Fruit fly (Drosophila melanogaster) whole organism, embryonic: Measurements from ENCODE around the gene CG46307.

ENCODE experiments used
- CG11085 ChIP-seq: fragments of 200-800 bp; sonication (Bioruptor generic); IDR thresholded peaks from 2 replicates; pipeline ENCODE4 v1.3.6; 2022; ENCODE audit warnings: missing biosample characterization, missing genetic modification characterization
- CG11695 ChIP-seq: fragments of 200-800 bp; sonication (Bioruptor generic); IDR thresholded peaks from 3 replicates; pipeline ENCODE4 v1.3.6; 2022; ENCODE audit warnings: missing biosample characterization, missing genetic modification characterization
- CG13424 ChIP-seq: fragments of 200-800 bp; sonication (Bioruptor generic); optimal IDR thresholded peaks from 2 replicates; lab custom pipeline; 2019; ENCODE audit warnings: missing biosample characterization, mild to moderate bottlenecking, missing genetic modification characterization, moderate library complexity
- CG14050 ChIP-seq: fragments of 200-800 bp; sonication (Bioruptor generic); IDR thresholded peaks from 3 replicates; pipeline ENCODE4 v1.3.6; 2022; ENCODE audit warnings: missing biosample characterization, missing genetic modification characterization
- CG15269 ChIP-seq: fragments of 200-800 bp; sonication (Bioruptor generic); optimal IDR thresholded peaks from 2 replicates; lab custom pipeline; 2018; ENCODE audit warnings: missing biosample characterization, mild to moderate bottlenecking, missing genetic modification characterization, moderate library complexity
- CG16779 ChIP-seq: fragments of 200-800 bp; sonication (Bioruptor generic); IDR thresholded peaks from 2 replicates; pipeline ENCODE4 v1.3.6; 2022; ENCODE audit warnings: missing biosample characterization, missing genetic modification characterization
- CG17568 ChIP-seq: fragments of 200-800 bp; sonication (Bioruptor generic); optimal IDR thresholded peaks from 2 replicates; lab custom pipeline; 2018; ENCODE audit warnings: missing biosample characterization, mild to moderate bottlenecking, missing genetic modification characterization, moderate library complexity
- CG1792 ChIP-seq: fragments of 200-800 bp; sonication (Bioruptor generic); optimal IDR thresholded peaks from 2 replicates; lab custom pipeline; 2016; ENCODE audit warnings: missing biosample characterization, missing genetic modification characterization
- CG18011 ChIP-seq: fragments of 200-800 bp; sonication (Bioruptor generic); optimal IDR thresholded peaks from 2 replicates; lab custom pipeline; 2017; ENCODE audit warnings: missing biosample characterization, missing genetic modification characterization, mild to moderate bottlenecking, moderate library complexity, missing genotype
- CG2120 ChIP-seq: fragments of 200-800 bp; sonication (Bioruptor generic); optimal IDR thresholded peaks from 3 replicates; lab custom pipeline; 2016; ENCODE audit warnings: missing biosample characterization, missing genetic modification characterization
- CG5180 ChIP-seq: fragments of 200-800 bp; sonication (Bioruptor generic); optimal IDR thresholded peaks from 3 replicates; lab custom pipeline; 2017; ENCODE audit warnings: missing biosample characterization, missing genetic modification characterization, mild to moderate bottlenecking, moderate library complexity, missing genetic modification reagents
- CG6765 ChIP-seq: fragments of 200-800 bp; sonication (Bioruptor generic); optimal IDR thresholded peaks from 3 replicates; lab custom pipeline; 2017; ENCODE audit warnings: missing biosample characterization, mild to moderate bottlenecking, missing genetic modification characterization
- CG7745 ChIP-seq: fragments of 200-800 bp; sonication (Bioruptor generic); optimal IDR thresholded peaks from 2 replicates; lab custom pipeline; 2018; ENCODE audit warnings: missing biosample characterization, mild to moderate bottlenecking, missing genetic modification characterization, moderate library complexity
- CG7786 ChIP-seq: fragments of 200-800 bp; sonication (Bioruptor generic); optimal IDR thresholded peaks from 2 replicates; lab custom pipeline; 2016; ENCODE audit warnings: missing biosample characterization, missing genetic modification characterization
- CG9727 ChIP-seq: fragments of 200-800 bp; sonication (Bioruptor generic); optimal IDR thresholded peaks from 3 replicates; lab custom pipeline; 2017; ENCODE audit warnings: missing biosample characterization, mild to moderate bottlenecking, missing genetic modification characterization
- CrebB ChIP-seq: fragments of 200-800 bp; sonication (Bioruptor generic); optimal IDR thresholded peaks from 3 replicates; lab custom pipeline; 2018; ENCODE audit warnings: missing biosample characterization, mild to moderate bottlenecking, missing genetic modification characterization
- D ChIP-seq, 2 experiments: fragments of 200-800 bp in 1 of 2; fragments of >200 bp in 1 of 2; sonication (Bioruptor generic) in 1 of 2; optimal IDR thresholded peaks; 2 replicates in 1 of 2; 3 replicates in 1 of 2; lab custom pipeline; 2017; ENCODE audit warnings: mild to moderate bottlenecking in 1 of 2, missing biosample characterization in 1 of 2, missing genetic modification characterization in 1 of 2, missing genetic modification reagents in 1 of 2
- Dbx ChIP-seq: fragments of 200-800 bp; sonication (Bioruptor generic); IDR thresholded peaks from 3 replicates; pipeline ENCODE4 v1.3.6; 2022; ENCODE audit warnings: missing biosample characterization, missing genetic modification characterization
- Deaf1 ChIP-seq: fragments of 200-800 bp; optimal IDR thresholded peaks from 3 replicates; lab custom pipeline; 2019; ENCODE audit warnings: missing biosample characterization, mild to moderate bottlenecking, missing genetic modification characterization, moderate library complexity
- Fer3 ChIP-seq: fragments of 200-800 bp; sonication (Bioruptor generic); optimal IDR thresholded peaks from 2 replicates; lab custom pipeline; 2018; ENCODE audit warnings: missing biosample characterization, mild to moderate bottlenecking, missing genetic modification characterization, moderate library complexity
- H2.0 ChIP-seq: fragments of 200-800 bp; sonication (Bioruptor generic); IDR thresholded peaks from 2 replicates; pipeline ENCODE4 v1.3.6; 2022; ENCODE audit warnings: missing biosample characterization, missing genetic modification characterization
- HmgD ChIP-seq: fragments of 200-800 bp; sonication (Bioruptor generic); optimal IDR thresholded peaks from 3 replicates; lab custom pipeline; 2016; ENCODE audit warnings: missing biosample characterization, missing genetic modification characterization
- NC2α ChIP-seq: fragments of 200-800 bp; sonication (Bioruptor generic); optimal IDR thresholded peaks from 2 replicates; lab custom pipeline; 2016; ENCODE audit warnings: missing biosample characterization, missing genetic modification characterization
- Nf-YC ChIP-seq: fragments of 200-800 bp; optimal IDR thresholded peaks from 3 replicates; lab custom pipeline; 2019; ENCODE audit warnings: missing biosample characterization, mild to moderate bottlenecking, missing genetic modification characterization, moderate library complexity
- Ptx1 ChIP-seq: fragments of 200-800 bp; sonication (Bioruptor generic); IDR thresholded peaks from 2 replicates; pipeline ENCODE4 v1.3.6; 2022; ENCODE audit warnings: missing biosample characterization, missing genetic modification characterization
- Scr ChIP-seq: fragments of 200-800 bp; sonication (Bioruptor generic); IDR thresholded peaks from 2 replicates; pipeline ENCODE4 v1.3.6; 2022; ENCODE audit warnings: missing biosample characterization, missing genetic modification characterization; ENCODE audit not compliant: partially characterized antibody
- Ssrp ChIP-seq: fragments of 200-800 bp; sonication (Bioruptor generic); optimal IDR thresholded peaks from 2 replicates; lab custom pipeline; 2018; ENCODE audit warnings: missing biosample characterization, mild to moderate bottlenecking, missing genetic modification characterization, moderate library complexity
- Xrp1 ChIP-seq: fragments of 200-800 bp; sonication (Bioruptor generic); IDR thresholded peaks from 2 replicates; pipeline ENCODE4 v1.3.6; 2022; ENCODE audit warnings: missing biosample characterization, missing genetic modification characterization
- ash1 ChIP-seq: fragments of 200-800 bp; sonication (Bioruptor generic); optimal IDR thresholded peaks from 2 replicates; lab custom pipeline; 2018; ENCODE audit warnings: missing biosample characterization, mild to moderate bottlenecking, missing genetic modification characterization
- bcd ChIP-seq: fragments of 200-800 bp; sonication (Bioruptor generic); optimal IDR thresholded peaks from 2 replicates; lab custom pipeline; 2017; ENCODE audit warnings: missing biosample characterization, mild to moderate bottlenecking, missing genetic modification characterization
- bigmax ChIP-seq: fragments of 200-800 bp; sonication (Bioruptor generic); optimal IDR thresholded peaks from 2 replicates; lab custom pipeline; 2018; ENCODE audit warnings: missing biosample characterization, mild to moderate bottlenecking, missing genetic modification characterization
- dmrt11E ChIP-seq: fragments of 200-800 bp; sonication (Bioruptor generic); optimal IDR thresholded peaks from 3 replicates; lab custom pipeline; 2018; ENCODE audit warnings: missing biosample characterization, mild to moderate bottlenecking, missing genetic modification characterization, moderate library complexity
- dpn ChIP-seq, 2 experiments: fragments of 200-800 bp; sonication (Bioruptor generic); optimal IDR thresholded peaks; 3 replicates each; lab custom pipeline; 2016; ENCODE audit warnings: missing biosample characterization in 2 of 2, missing genetic modification characterization in 2 of 2
- fd102C ChIP-seq: fragments of 200-800 bp; sonication (Bioruptor generic); optimal IDR thresholded peaks from 2 replicates; lab custom pipeline; 2018; ENCODE audit warnings: missing biosample characterization, mild to moderate bottlenecking, missing genetic modification characterization, moderate library complexity
- gcm ChIP-seq: fragments of 200-800 bp; sonication (Bioruptor generic); optimal IDR thresholded peaks from 2 replicates; lab custom pipeline; 2019; ENCODE audit warnings: missing biosample characterization, mild to moderate bottlenecking, missing genetic modification characterization, moderate library complexity
- inv ChIP-seq: fragments of 200-800 bp; sonication (Bioruptor generic); IDR thresholded peaks from 2 replicates; pipeline ENCODE4 v1.3.6; 2022; ENCODE audit warnings: missing biosample characterization, missing genetic modification characterization; ENCODE audit not compliant: partially characterized antibody
- jing ChIP-seq: fragments of 200-800 bp; sonication (Bioruptor generic); optimal IDR thresholded peaks from 2 replicates; lab custom pipeline; 2018; ENCODE audit warnings: missing biosample characterization, mild to moderate bottlenecking, missing genetic modification characterization
- knrl ChIP-seq: fragments of 200-800 bp; sonication (Bioruptor generic); IDR thresholded peaks from 3 replicates; pipeline ENCODE4 v1.3.6; 2022; ENCODE audit warnings: missing biosample characterization, missing genetic modification characterization; ENCODE audit not compliant: partially characterized antibody
- lola ChIP-seq, 3 experiments: fragments of >200 bp in 2 of 3; fragments of 200-800 bp in 1 of 3; sonication (Bioruptor generic) in 1 of 3; optimal IDR thresholded peaks; 2 replicates each; lab custom pipeline; 2017 to 2019; ENCODE audit warnings: missing biosample characterization in 3 of 3, missing genetic modification characterization in 3 of 3, mild to moderate bottlenecking in 1 of 3, moderate library complexity in 1 of 3
- nom ChIP-seq: fragments of 200-800 bp; sonication (Bioruptor generic); optimal IDR thresholded peaks from 2 replicates; lab custom pipeline; 2017; ENCODE audit warnings: missing biosample characterization, missing genetic modification characterization, mild to moderate bottlenecking, moderate library complexity, missing genetic modification reagents
- p53 ChIP-seq: fragments of 200-800 bp; sonication (Bioruptor generic); optimal IDR thresholded peaks from 2 replicates; lab custom pipeline; 2016; ENCODE audit warnings: missing biosample characterization, missing genetic modification characterization
- pfk ChIP-seq: fragments of 200-800 bp; sonication (Bioruptor generic); optimal IDR thresholded peaks from 2 replicates; lab custom pipeline; 2018; ENCODE audit warnings: missing biosample characterization, mild to moderate bottlenecking, missing genetic modification characterization, moderate library complexity
- row ChIP-seq: fragments of 200-800 bp; sonication (Bioruptor generic); IDR thresholded peaks from 3 replicates; pipeline ENCODE4 v1.3.6; 2022; ENCODE audit warnings: missing biosample characterization, missing genetic modification characterization
- schlank ChIP-seq: fragments of 200-800 bp; sonication (Bioruptor generic); optimal IDR thresholded peaks from 2 replicates; lab custom pipeline; 2018; ENCODE audit warnings: missing biosample characterization, mild to moderate bottlenecking, missing genetic modification characterization
- stwl ChIP-seq: fragments of 200-800 bp; sonication (Bioruptor generic); optimal IDR thresholded peaks from 3 replicates; lab custom pipeline; 2018; ENCODE audit warnings: missing biosample characterization, mild to moderate bottlenecking, missing genetic modification characterization, moderate library complexity
- tx ChIP-seq: fragments of 200-800 bp; sonication (Bioruptor generic); optimal IDR thresholded peaks from 2 replicates; lab custom pipeline; 2016; ENCODE audit warnings: missing biosample characterization, missing genetic modification characterization
- wdn ChIP-seq: fragments of 200-800 bp; sonication (Bioruptor generic); IDR thresholded peaks from 2 replicates; pipeline ENCODE4 v1.3.6; 2022; ENCODE audit warnings: missing biosample characterization, missing genetic modification characterization
- z ChIP-seq: fragments of 200-800 bp; sonication (Bioruptor generic); IDR thresholded peaks from 3 replicates; pipeline ENCODE4 v1.3.6; 2022; ENCODE audit warnings: missing biosample characterization, missing genetic modification characterization
- zen ChIP-seq: fragments of 200-800 bp; sonication (Bioruptor generic); optimal IDR thresholded peaks from 3 replicates; lab custom pipeline; 2018; ENCODE audit warnings: missing biosample characterization, mild to moderate bottlenecking, missing genetic modification characterization, moderate library complexity

The CG46307 gene

dm6 chr2L:21108759-21109282 is 4.5 kb downstream of the CG46307 start (continued):
- TF ChIP-seq CG1792 (GFP tag; lab: Kevin White, UChicago) (peak; percentile 19), CG11085 (no peak), Scr (GFP tag; lab: Robert Waterston, UW) (no peak), lola (GFP tag; optimal IDR thresholded peaks at IDR 0.05; lab: Kevin White, UChicago) (peak in 1 of 3 experiments; percentile 82), CG17568 (GFP tag; lab: Kevin White, UChicago) (peak; percentile 9), HmgD (GFP tag; lab: Kevin White, UChicago) (no peak), tx (GFP tag; lab: Kevin White, UChicago) (peak; percentile 11), CG5180 (no peak), stwl (no peak), CrebB (tag; lab: Kevin White, UChicago) (no peak), Dbx (no peak), NC2α (GFP tag; lab: Kevin White, UChicago) (peak; percentile 47), CG2120 (GFP tag; lab: Kevin White, UChicago) (peak; percentile 26), Fer3 (tag; lab: Kevin White, UChicago) (peak; percentile 20), CG18011 (GFP tag; lab: Kevin White, UChicago) (no peak), CG9727 (GFP tag; lab: Kevin White, UChicago) (peak; percentile 87), row (peak; percentile 73), gcm (GFP tag; lab: Kevin White, UChicago) (peak; percentile 69), p53 (GFP tag; lab: Kevin White, UChicago) (no peak), CG7745 (tag; lab: Kevin White, UChicago) (no peak), Ssrp (tag; lab: Kevin White, UChicago) (peak; percentile 78), Deaf1 (tag; lab: Kevin White, UChicago) (peak; percentile 21), zen (peak; percentile 1), schlank (no peak), CG13424 (peak; percentile 67), nom (GFP tag; lab: Kevin White, UChicago) (no peak), bigmax (GFP tag; lab: Kevin White, UChicago) (no peak), Nf-YC (tag; lab: Kevin White, UChicago) (peak; percentile 43), CG14050 (no peak), CG7786 (GFP tag; lab: Kevin White, UChicago) (no peak), inv (GFP tag; lab: Robert Waterston, UW) (no peak), dpn (GFP tag; optimal IDR thresholded peaks at IDR 0.05; lab: Kevin White, UChicago) (peak; percentile 4 to 29), dmrt11E (peak; percentile 82), CG6765 (no peak), fd102C (no peak), Xrp1 (GFP tag; lab: Robert Waterston, UW) (peak; percentile 62), D (optimal IDR thresholded peaks at IDR 0.05; lab: Kevin White, UChicago) (no peak), D (GFP tag; optimal IDR thresholded peaks at IDR 0.05; lab: Kevin White, UChicago) (peak; percentile 60), z (GFP tag; lab: Robert Waterston, UW) (no peak), CG16779 (GFP tag; lab: Robert Waterston, UW) (no peak), wdn (GFP tag; lab: Robert Waterston, UW) (no peak), Ptx1 (GFP tag; lab: Robert Waterston, UW) (no peak; the same call in 1 of the 2 replicates), ash1 (GFP tag; lab: Kevin White, UChicago) (no peak), bcd (GFP tag; lab: Kevin White, UChicago) (peak; percentile 52), jing (GFP tag; lab: Kevin White, UChicago) (peak; percentile 42), H2.0 (GFP tag; lab: Robert Waterston, UW) (peak; percentile 59), CG11695 (0 out of 3 replicates have a peak, but pooled peaks have one; percentile 10), CG15269 (tag; lab: Kevin White, UChicago) (peak; percentile 65), pfk (GFP tag; lab: Kevin White, UChicago) (no peak), knrl (GFP tag; lab: Robert Waterston, UW) (no peak)
